Fruit fly (Drosophila melanogaster) whole organism, embryonic: ENCODE results near the gene Pcyt1.
A peak's percentile ranks its signal among the peaks of the same experiment; 100 is the strongest.

ENCODE experiments used
- ATbp ChIP-seq: fragments of 200-800 bp; sonication (Bioruptor generic); optimal IDR thresholded peaks from 2 replicates; lab custom pipeline; 2017; ENCODE audit warnings: missing biosample characterization, mild to moderate bottlenecking, missing genetic modification characterization, missing genetic modification reagents
- Atf6 ChIP-seq: fragments of 200-800 bp; sonication (Bioruptor generic); IDR thresholded peaks from 2 replicates; pipeline ENCODE4 v1.3.6; 2022; ENCODE audit warnings: missing biosample characterization, missing genetic modification characterization
- CG10321 ChIP-seq: fragments of 200-800 bp; sonication (Bioruptor generic); IDR thresholded peaks from 2 replicates; pipeline ENCODE4 v1.3.6; 2022; ENCODE audit warnings: missing biosample characterization, missing genetic modification characterization
- CG11398 ChIP-seq: fragments of 200-800 bp; sonication (Bioruptor generic); optimal IDR thresholded peaks from 2 replicates; lab custom pipeline; 2016; ENCODE audit warnings: missing biosample characterization, missing genetic modification characterization
- CG12071 ChIP-seq: fragments of 200-800 bp; sonication (Bioruptor generic); optimal IDR thresholded peaks from 3 replicates; lab custom pipeline; 2018; ENCODE audit warnings: missing biosample characterization, mild to moderate bottlenecking, missing genetic modification characterization
- CG12659 ChIP-seq: fragments of 200-800 bp; sonication (Bioruptor generic); optimal IDR thresholded peaks from 3 replicates; lab custom pipeline; 2017; ENCODE audit warnings: mild to moderate bottlenecking, missing biosample characterization, missing genetic modification reagents, missing genetic modification characterization
- CG12942 ChIP-seq: fragments of 200-800 bp; sonication (Bioruptor generic); optimal IDR thresholded peaks from 3 replicates; lab custom pipeline; 2016; ENCODE audit warnings: missing biosample characterization, missing genetic modification characterization
- CG1602 ChIP-seq: fragments of 200-800 bp; sonication (Bioruptor generic); optimal IDR thresholded peaks from 3 replicates; lab custom pipeline; 2016; ENCODE audit warnings: missing biosample characterization, missing genetic modification characterization
- CG1832 ChIP-seq: fragments of 200-800 bp; sonication (Bioruptor generic); optimal IDR thresholded peaks from 2 replicates; lab custom pipeline; 2017; ENCODE audit warnings: missing biosample characterization, mild to moderate bottlenecking, missing genetic modification characterization, inconsistent platforms
- CG2678 ChIP-seq: fragments of 200-800 bp; sonication (Bioruptor generic); optimal IDR thresholded peaks from 3 replicates; lab custom pipeline; 2019; ENCODE audit warnings: missing biosample characterization, mild to moderate bottlenecking, missing genetic modification characterization, moderate library complexity
- CG2875 ChIP-seq: fragments of 200-800 bp; sonication (Bioruptor generic); optimal IDR thresholded peaks from 2 replicates; lab custom pipeline; 2017; ENCODE audit warnings: missing biosample characterization, mild to moderate bottlenecking, missing genetic modification characterization, missing genetic modification reagents
- CG2889 ChIP-seq: fragments of 200-800 bp; sonication (Bioruptor generic); IDR thresholded peaks from 3 replicates; pipeline ENCODE4 v1.3.6; 2022; ENCODE audit warnings: missing biosample characterization, missing genetic modification characterization
- CG32532 ChIP-seq: fragments of 200-800 bp; sonication (Bioruptor generic); IDR thresholded peaks from 2 replicates; pipeline ENCODE4 v1.3.6; 2022; ENCODE audit warnings: missing biosample characterization, missing genetic modification characterization
- CG3281 ChIP-seq: fragments of 200-800 bp; sonication (Bioruptor generic); optimal IDR thresholded peaks from 3 replicates; lab custom pipeline; 2017; ENCODE audit warnings: missing biosample characterization, mild to moderate bottlenecking, missing genetic modification characterization
- CG34422 ChIP-seq: fragments of 200-800 bp; sonication (Bioruptor generic); IDR thresholded peaks from 3 replicates; pipeline ENCODE4 v1.3.6; 2022; ENCODE audit warnings: missing biosample characterization, missing genetic modification characterization
- CG3726 ChIP-seq: fragments of 200-800 bp; sonication (Bioruptor generic); IDR thresholded peaks from 3 replicates; pipeline ENCODE4, ENCODE4 v1.3.6; 2022; ENCODE audit warnings: missing biosample characterization, missing genetic modification characterization
- CG4424 ChIP-seq: fragments of 200-800 bp; sonication (Bioruptor generic); optimal IDR thresholded peaks from 3 replicates; lab custom pipeline; 2016; ENCODE audit warnings: missing biosample characterization, missing genetic modification characterization
- CG4730 ChIP-seq: fragments of 200-800 bp; sonication (Bioruptor generic); IDR thresholded peaks from 2 replicates; pipeline ENCODE4 v1.3.6; 2022; ENCODE audit warnings: missing biosample characterization, missing genetic modification characterization
- CG5180 ChIP-seq: fragments of 200-800 bp; sonication (Bioruptor generic); optimal IDR thresholded peaks from 3 replicates; lab custom pipeline; 2017; ENCODE audit warnings: missing biosample characterization, missing genetic modification characterization, mild to moderate bottlenecking, moderate library complexity, missing genetic modification reagents
- CG7839 ChIP-seq: fragments of 200-800 bp; sonication (Bioruptor generic); optimal IDR thresholded peaks from 3 replicates; lab custom pipeline; 2018; ENCODE audit warnings: missing biosample characterization, mild to moderate bottlenecking, missing genetic modification characterization, moderate library complexity
- CG7928 ChIP-seq: fragments of 200-800 bp; sonication (Bioruptor generic); optimal IDR thresholded peaks from 2 replicates; lab custom pipeline; 2017; ENCODE audit warnings: missing biosample characterization, mild to moderate bottlenecking, missing genetic modification characterization
- Dll ChIP-seq: fragments of 200-800 bp; sonication (Bioruptor generic); IDR thresholded peaks from 4 replicates; pipeline ENCODE4 v1.3.6; 2022; ENCODE audit warnings: missing biosample characterization, missing genetic modification characterization; ENCODE audit not compliant: partially characterized antibody
- Gsc ChIP-seq: fragments of 200-800 bp; sonication (Bioruptor generic); IDR thresholded peaks from 2 replicates; pipeline ENCODE4 v1.3.6; 2022; ENCODE audit warnings: missing biosample characterization, missing genetic modification characterization
- Hey ChIP-seq: fragments of 200-800 bp; sonication (Bioruptor generic); optimal IDR thresholded peaks from 3 replicates; lab custom pipeline; 2018; ENCODE audit warnings: missing biosample characterization, mild to moderate bottlenecking, missing genetic modification characterization
- Hr3 ChIP-seq: fragments of 200-800 bp; sonication (Bioruptor generic); optimal IDR thresholded peaks from 3 replicates; lab custom pipeline; 2016; ENCODE audit warnings: missing biosample characterization, missing genetic modification characterization
- Hr51 ChIP-seq, 2 experiments: fragments of 200-800 bp; sonication (Bioruptor generic); optimal IDR thresholded peaks; 2 replicates in 1 of 2; 3 replicates in 1 of 2; lab custom pipeline; 2016 to 2018; ENCODE audit warnings: missing biosample characterization in 2 of 2, missing genetic modification characterization in 2 of 2, mild to moderate bottlenecking in 1 of 2, moderate library complexity in 1 of 2
- Hr78 ChIP-seq, 2 experiments: fragments of 200-800 bp in 1 of 2; fragments of >200 bp in 1 of 2; sonication (Bioruptor generic) in 1 of 2; optimal IDR thresholded peaks; 2 replicates each; lab custom pipeline; 2017 to 2019; ENCODE audit warnings: missing biosample characterization in 2 of 2, missing genetic modification characterization in 2 of 2, mild to moderate bottlenecking in 1 of 2, moderate library complexity in 1 of 2
- Jarid2 ChIP-seq: fragments of 200-800 bp; sonication (Bioruptor generic); optimal IDR thresholded peaks from 3 replicates; lab custom pipeline; 2017; ENCODE audit warnings: mild to moderate bottlenecking, missing biosample characterization, missing genetic modification reagents, missing genetic modification characterization
- Lim3 ChIP-seq: fragments of 200-800 bp; sonication (Bioruptor generic); IDR thresholded peaks from 2 replicates; pipeline ENCODE4 v1.3.6; 2022; ENCODE audit warnings: missing biosample characterization, missing genetic modification characterization
- Nf-YA ChIP-seq: fragments of 200-800 bp; sonication (Bioruptor generic); IDR thresholded peaks from 2 replicates; pipeline ENCODE4 v1.3.6; 2022; ENCODE audit warnings: missing biosample characterization, missing genetic modification characterization
- PHDP ChIP-seq: fragments of 200-800 bp; sonication (Bioruptor generic); optimal IDR thresholded peaks from 3 replicates; lab custom pipeline; 2018; ENCODE audit warnings: missing biosample characterization, mild to moderate bottlenecking, missing genetic modification characterization, moderate library complexity
- Side ChIP-seq: fragments of 200-800 bp; sonication (Bioruptor generic); optimal IDR thresholded peaks from 2 replicates; lab custom pipeline; 2016; ENCODE audit warnings: missing biosample characterization, missing genetic modification characterization
- Ssrp ChIP-seq: fragments of 200-800 bp; sonication (Bioruptor generic); optimal IDR thresholded peaks from 2 replicates; lab custom pipeline; 2018; ENCODE audit warnings: missing biosample characterization, mild to moderate bottlenecking, missing genetic modification characterization, moderate library complexity
- Xbp1 ChIP-seq: fragments of 200-800 bp; sonication (Bioruptor generic); optimal IDR thresholded peaks from 3 replicates; lab custom pipeline; 2016; ENCODE audit warnings: missing biosample characterization, mild to moderate bottlenecking, missing genetic modification characterization
- ara ChIP-seq: fragments of 200-800 bp; sonication (Bioruptor generic); IDR thresholded peaks from 2 replicates; pipeline ENCODE4 v1.3.6; 2022; ENCODE audit warnings: missing biosample characterization, missing genetic modification characterization
- bcd ChIP-seq: fragments of 200-800 bp; sonication (Bioruptor generic); optimal IDR thresholded peaks from 2 replicates; lab custom pipeline; 2017; ENCODE audit warnings: missing biosample characterization, mild to moderate bottlenecking, missing genetic modification characterization
- esg ChIP-seq: fragments of 200-800 bp; sonication (Bioruptor generic); conservative IDR thresholded peaks from 2 replicates; pipeline ENCODE4 v1.3.6; 2022; ENCODE audit warnings: missing biosample characterization, missing genetic modification characterization
- gce ChIP-seq: fragments of 200-800 bp; sonication (Bioruptor generic); IDR thresholded peaks from 3 replicates; pipeline ENCODE4 v1.3.6; 2022; ENCODE audit warnings: missing biosample characterization, missing genetic modification characterization
- gem ChIP-seq: fragments of 200-800 bp; sonication (Bioruptor generic); optimal IDR thresholded peaks from 2 replicates; lab custom pipeline; 2019; ENCODE audit warnings: missing biosample characterization, mild to moderate bottlenecking, missing genetic modification characterization, moderate library complexity
- gro ChIP-seq: fragments of 200-800 bp; sonication (Bioruptor generic); optimal IDR thresholded peaks from 2 replicates; lab custom pipeline; 2016; ENCODE audit warnings: missing biosample characterization, missing genetic modification characterization
- gsb-n ChIP-seq: fragments of 200-800 bp; sonication (Bioruptor generic); optimal IDR thresholded peaks from 3 replicates; lab custom pipeline; 2018; ENCODE audit warnings: missing biosample characterization, mild to moderate bottlenecking, missing genetic modification characterization
- jigr1 ChIP-seq: fragments of 200-800 bp; sonication (Bioruptor generic); IDR thresholded peaks from 3 replicates; pipeline ENCODE4 v1.3.6; 2022; ENCODE audit warnings: missing biosample characterization, missing genetic modification characterization
- kay ChIP-seq: fragments of 200-800 bp; sonication (Bioruptor generic); optimal IDR thresholded peaks from 2 replicates; lab custom pipeline; 2016; ENCODE audit warnings: missing biosample characterization, missing genetic modification characterization
- luna ChIP-seq: fragments of 200-800 bp; sonication (Bioruptor generic); optimal IDR thresholded peaks from 2 replicates; lab custom pipeline; 2016; ENCODE audit warnings: missing biosample characterization, missing genetic modification characterization
- maf-S ChIP-seq: fragments of 200-800 bp; sonication (Bioruptor generic); optimal IDR thresholded peaks from 2 replicates; lab custom pipeline; 2016; ENCODE audit warnings: missing biosample characterization, missing genetic modification characterization
- pnt ChIP-seq: fragments of 200-800 bp; sonication (Bioruptor generic); optimal IDR thresholded peaks from 3 replicates; lab custom pipeline; 2016; ENCODE audit warnings: missing biosample characterization, missing genetic modification characterization
- slp2 ChIP-seq: fragments of 200-800 bp; sonication (Bioruptor generic); optimal IDR thresholded peaks from 2 replicates; lab custom pipeline; 2016; ENCODE audit warnings: missing biosample characterization, missing genetic modification characterization
- tio ChIP-seq: fragments of 200-800 bp; sonication (Bioruptor generic); optimal IDR thresholded peaks from 2 replicates; lab custom pipeline; 2017; ENCODE audit warnings: missing biosample characterization, missing genetic modification characterization, inconsistent platforms
- trem ChIP-seq: fragments of 200-800 bp; optimal IDR thresholded peaks from 3 replicates; lab custom pipeline; 2019; ENCODE audit warnings: missing biosample characterization, mild to moderate bottlenecking, missing genetic modification characterization, moderate library complexity
- tx ChIP-seq: fragments of 200-800 bp; sonication (Bioruptor generic); optimal IDR thresholded peaks from 2 replicates; lab custom pipeline; 2016; ENCODE audit warnings: missing biosample characterization, missing genetic modification characterization
- unpg ChIP-seq: fragments of 200-800 bp; sonication (Bioruptor generic); optimal IDR thresholded peaks from 3 replicates; lab custom pipeline; 2018; ENCODE audit warnings: missing biosample characterization, mild to moderate bottlenecking, missing genetic modification characterization, moderate library complexity

Pcyt1 gene

DNA sequence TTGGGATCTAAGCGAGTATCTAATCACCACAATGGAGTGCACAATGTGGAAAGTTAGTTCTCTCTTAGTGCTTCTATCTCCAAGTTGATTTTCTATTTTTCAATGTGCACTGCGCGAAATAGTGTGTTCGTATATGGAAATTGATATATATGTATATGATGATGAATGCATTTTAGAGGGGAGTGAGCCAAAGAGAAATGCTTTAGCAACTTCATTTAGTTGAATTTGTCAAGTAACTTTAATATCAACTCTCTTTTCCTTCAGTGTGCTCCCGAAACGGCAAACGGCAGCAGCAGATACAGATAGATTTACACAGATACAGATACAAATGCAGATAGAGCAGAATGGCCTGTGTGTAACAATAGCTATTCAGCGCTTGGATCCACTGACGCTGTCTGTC, 38.1 kb downstream of the Pcyt1 start (continued):
- peak; percentile 0 for TF ChIP-seq trem (tag; lab: Kevin White, UChicago)
- peak; percentile 5; the same call in 1 of the 2 replicates for TF ChIP-seq CG4730 (GFP tag; lab: Robert Waterston, UW)
- TF ChIP-seq tio (GFP tag; lab: Kevin White, UChicago), result peak; percentile 54
- no peak for TF ChIP-seq Gsc (GFP tag; lab: Robert Waterston, UW)
- peak; percentile 41 to 71 for TF ChIP-seq Hr51 (GFP tag; optimal IDR thresholded peaks at IDR 0.05; lab: Kevin White, UChicago)
- peak in 1 of 2 experiments; percentile 10 for TF ChIP-seq Hr78 (GFP tag; optimal IDR thresholded peaks at IDR 0.05; lab: Kevin White, UChicago)
- TF ChIP-seq tx (GFP tag; lab: Kevin White, UChicago), result peak; percentile 41
- TF ChIP-seq CG7928, result no peak
- peak; percentile 63 for TF ChIP-seq Hr3 (GFP tag; lab: Kevin White, UChicago)
- peak; percentile 66 for TF ChIP-seq CG1602 (GFP tag; lab: Kevin White, UChicago)
- TF ChIP-seq CG32532 (GFP tag; lab: Robert Waterston, UW), result peak; percentile 49; the same call in 1 of the 2 replicates
- TF ChIP-seq Lim3, result no peak
- peak; percentile 58 for TF ChIP-seq CG4424 (GFP tag; lab: Kevin White, UChicago)
- TF ChIP-seq ara (GFP tag; lab: Robert Waterston, UW), result peak; percentile 74
- TF ChIP-seq Xbp1 (GFP tag; lab: Kevin White, UChicago), result peak; percentile 73
- TF ChIP-seq CG12071 (GFP tag; lab: Kevin White, UChicago), result no peak
- TF ChIP-seq bcd, result peak; percentile 58
- TF ChIP-seq Nf-YA (GFP tag; lab: Robert Waterston, UW), result no peak
- TF ChIP-seq Ssrp (tag; lab: Kevin White, UChicago), result peak; percentile 71
- peak; percentile 46 for TF ChIP-seq gsb-n (tag; lab: Kevin White, UChicago)
- TF ChIP-seq CG12942 (GFP tag; lab: Kevin White, UChicago), result peak; percentile 61
- TF ChIP-seq slp2 (GFP tag; lab: Kevin White, UChicago), result peak; percentile 61
- peak; percentile 56 for TF ChIP-seq CG2875 (GFP tag; lab: Kevin White, UChicago)
- TF ChIP-seq CG3726 (GFP tag; lab: Robert Waterston, UW), result peak; percentile 55; the same call in 1 of the 3 replicates
- TF ChIP-seq CG34422 (GFP tag; lab: Robert Waterston, UW), result peak; percentile 65; the same call in 2 of the 3 replicates
- TF ChIP-seq CG1832 (GFP tag; lab: Kevin White, UChicago), result no peak
- no peak for TF ChIP-seq CG5180
- peak; percentile 3 for TF ChIP-seq maf-S
- TF ChIP-seq gem, result peak; percentile 78
- peak; percentile 36; the same call in 1 of the 2 replicates for TF ChIP-seq Atf6 (GFP tag; lab: Robert Waterston, UW)
- TF ChIP-seq gce (GFP tag; lab: Robert Waterston, UW), result peak; percentile 67; the same call in 1 of the 3 replicates
- peak; percentile 68 for TF ChIP-seq unpg (GFP tag; lab: Kevin White, UChicago)
- peak; percentile 55 for TF ChIP-seq ATbp
- no peak for TF ChIP-seq Dll (GFP tag; lab: Robert Waterston, UW)
- TF ChIP-seq CG2889 (GFP tag; lab: Robert Waterston, UW), result no peak
- TF ChIP-seq pnt, result peak; percentile 29
- peak; percentile 71 for TF ChIP-seq esg (GFP tag; lab: Robert Waterston, UW)
- peak; percentile 44 for TF ChIP-seq Side
- no peak for TF ChIP-seq jigr1 (GFP tag; lab: Robert Waterston, UW)
- TF ChIP-seq CG12659 (GFP tag; lab: Kevin White, UChicago), result peak; percentile 43
- TF ChIP-seq CG2678, result peak; percentile 58
- peak; percentile 72 for TF ChIP-seq CG7839 (tag; lab: Kevin White, UChicago)
- no peak for TF ChIP-seq Jarid2
- no peak for TF ChIP-seq CG10321 (GFP tag; lab: Robert Waterston, UW)
- TF ChIP-seq kay (GFP tag; lab: Kevin White, UChicago), result peak; percentile 25
- peak; percentile 62 for TF ChIP-seq PHDP (tag; lab: Kevin White, UChicago)
- TF ChIP-seq luna (GFP tag; lab: Kevin White, UChicago), result no peak
- no peak for TF ChIP-seq CG3281
- TF ChIP-seq Hey (tag; lab: Kevin White, UChicago), result no peak
- TF ChIP-seq CG11398, result peak; percentile 38
- TF ChIP-seq gro, result no peak
